Worm (Caenorhabditis elegans): ENCODE measurements around the gene sad-1.

Gene sad-1

DNA sequence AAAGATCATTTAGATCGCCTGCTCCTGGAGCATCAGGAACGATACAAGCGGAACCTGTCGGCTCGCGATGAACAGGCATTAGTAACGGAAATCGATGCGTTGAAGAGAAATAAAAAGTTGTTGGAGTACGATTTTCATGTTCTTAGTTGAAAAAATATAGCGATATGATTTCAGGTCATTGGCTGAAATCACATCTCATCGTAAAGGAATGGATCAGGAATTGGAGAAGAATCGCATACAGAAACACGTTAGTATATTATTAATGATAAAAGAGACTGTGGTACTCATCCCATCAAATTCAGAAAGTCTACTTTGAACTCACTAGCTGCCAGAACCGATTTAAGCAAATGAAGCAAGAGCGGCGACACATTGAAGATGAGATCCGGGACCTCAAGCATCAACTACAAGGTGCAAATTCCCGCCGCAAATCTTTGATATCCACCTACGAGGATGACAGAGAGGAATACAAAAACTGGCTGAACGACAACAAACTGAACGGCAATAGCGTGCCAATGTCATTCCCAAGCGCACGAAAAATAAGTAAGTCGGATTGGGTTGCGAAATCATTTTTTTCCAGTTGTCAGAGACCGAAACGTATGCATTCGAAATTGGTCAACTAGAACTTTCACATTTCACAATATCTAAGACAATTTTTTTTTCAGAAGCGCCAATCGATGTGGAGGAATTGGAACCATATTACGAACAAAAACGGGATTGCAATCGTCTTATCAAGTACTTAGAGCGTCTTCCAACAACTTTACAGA is 29.7 kb upstream of the sad-1 start:
- TF ChIP-seq skn-1 (tag; optimal IDR thresholded peaks at IDR 0.05) = peak; percentile 4
- TF ChIP-seq nhr-237 (tag; optimal IDR thresholded peaks at IDR 0.05) = no peak

DNA sequence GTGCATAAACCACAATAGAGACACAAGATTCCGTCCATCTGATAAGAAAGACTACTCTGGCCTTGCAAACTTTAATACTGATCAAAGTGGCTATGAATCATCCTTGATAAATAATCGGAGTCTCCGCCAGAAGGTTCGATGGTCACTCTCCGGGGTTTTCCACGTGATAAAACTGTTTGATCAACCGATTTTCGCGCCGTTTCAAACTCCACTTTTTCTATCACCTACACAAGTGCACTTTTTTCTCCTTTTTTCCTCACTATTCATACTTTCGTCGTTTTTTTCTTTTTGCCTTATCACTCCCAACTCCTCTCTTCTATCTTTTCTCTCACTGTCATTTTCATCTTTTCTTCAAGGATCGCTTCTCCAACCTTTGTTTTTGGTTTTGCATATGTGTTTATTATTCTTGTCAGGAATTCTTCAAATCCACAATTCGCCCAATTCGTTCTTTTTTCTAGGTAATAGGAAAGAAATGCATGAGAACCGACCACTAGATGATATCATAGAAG is 28.2 kb upstream of the sad-1 start, which contains the start of gene F18H3.4:
Gene F18H3.4 (plus strand): TSS at position 459 of the 509 bp plus-strand sequence.
- TF ChIP-seq nhr-90 (tag; optimal IDR thresholded peaks at IDR 0.05; ENCODE audit: poor library complexity) = peak; percentile 73
- TF ChIP-seq pqm-1 (tag; optimal IDR thresholded peaks at IDR 0.05) = no peak
- TF ChIP-seq elt-3 (tag; optimal IDR thresholded peaks at IDR 0.05) = peak in 4 of 6 experiments; percentile 36 to 75 (median 55)
- TF ChIP-seq snu-23 (GFP tag; optimal IDR thresholded peaks at IDR 0.05) = peak; percentile 47
- TF ChIP-seq nhr-28 (tag; optimal IDR thresholded peaks at IDR 0.05) = no peak
- no peak for TF ChIP-seq fkh-10 (GFP tag; optimal IDR thresholded peaks at IDR 0.05)
- TF ChIP-seq alr-1 (tag; optimal IDR thresholded peaks at IDR 0.05; ENCODE audit: borderline replicate concordance) = no peak
- no peak for TF ChIP-seq swsn-7 (tag; optimal IDR thresholded peaks at IDR 0.05)
- no peak for TF ChIP-seq grh-1 (GFP tag; IDR thresholded peaks at IDR 0.05)
- TF ChIP-seq C34B4.2 (tag; optimal IDR thresholded peaks at IDR 0.05) = no peak
- no peak for TF ChIP-seq vab-15 (tag; optimal IDR thresholded peaks at IDR 0.05)
- TF ChIP-seq fos-1 (tag; optimal IDR thresholded peaks at IDR 0.05) = peak; percentile 57
- TF ChIP-seq nhr-19 (GFP tag; conservative IDR thresholded peaks at IDR 0.05) = peak; percentile 53
- no peak for TF ChIP-seq ama-1 (optimal IDR thresholded peaks at IDR 0.05)
- TF ChIP-seq nhr-76 (tag; optimal IDR thresholded peaks at IDR 0.05) = no peak
- peak; percentile 31 for TF ChIP-seq nhr-47 (tag; optimal IDR thresholded peaks at IDR 0.05)
- peak; percentile 80 for TF ChIP-seq nhr-71 (tag; optimal IDR thresholded peaks at IDR 0.05)
- TF ChIP-seq dsc-1 (tag; optimal IDR thresholded peaks at IDR 0.05) = no peak
- TF ChIP-seq isw-1 (GFP tag; IDR thresholded peaks at IDR 0.05) = no peak
- no peak for TF ChIP-seq ceh-8 (GFP tag; optimal IDR thresholded peaks at IDR 0.05)
- no peak for TF ChIP-seq rnt-1 (tag; optimal IDR thresholded peaks at IDR 0.05)
- TF ChIP-seq zip-4 (GFP tag; optimal IDR thresholded peaks at IDR 0.05) = no peak
- TF ChIP-seq ceh-88 (GFP tag; IDR thresholded peaks at IDR 0.05) = no peak
- TF ChIP-seq hlh-4 (tag; optimal IDR thresholded peaks at IDR 0.05) = no peak
- no peak for TF ChIP-seq snpc-4 (tag; optimal IDR thresholded peaks at IDR 0.05)
- TF ChIP-seq C04F5.9 (tag; optimal IDR thresholded peaks at IDR 0.05) = no peak
- no peak for TF ChIP-seq aly-2 (tag; optimal IDR thresholded peaks at IDR 0.05)
- peak; percentile 14 for TF ChIP-seq tbx-2 (tag; optimal IDR thresholded peaks at IDR 0.05)
- TF ChIP-seq lin-15B (tag; optimal IDR thresholded peaks at IDR 0.05) = no peak
- no peak for TF ChIP-seq sox-4 (tag; optimal IDR thresholded peaks at IDR 0.05)
- TF ChIP-seq hpl-2 (GFP tag; optimal IDR thresholded peaks at IDR 0.05) = no peak
- TF ChIP-seq ceh-82 (tag; optimal IDR thresholded peaks at IDR 0.05) = peak in 1 of 3 experiments; percentile 30
- TF ChIP-seq sptf-1 (tag; optimal IDR thresholded peaks at IDR 0.05) = no peak
- no peak for TF ChIP-seq fkh-8 (tag; optimal IDR thresholded peaks at IDR 0.05)
- no peak for TF ChIP-seq lin-39 (tag; optimal IDR thresholded peaks at IDR 0.05)
- no peak for TF ChIP-seq C16A3.4 (tag; optimal IDR thresholded peaks at IDR 0.05)
- TF ChIP-seq zag-1 (tag; optimal IDR thresholded peaks at IDR 0.05) = no peak
- TF ChIP-seq aha-1 (tag; optimal IDR thresholded peaks at IDR 0.05) = no peak
- peak; percentile 24 for TF ChIP-seq egl-13 (tag; optimal IDR thresholded peaks at IDR 0.05)
- TF ChIP-seq lin-14 (GFP tag; optimal IDR thresholded peaks at IDR 0.05) = peak; percentile 57
- TF ChIP-seq lin-35 (GFP tag; optimal IDR thresholded peaks at IDR 0.05) = peak in 1 of 2 experiments; percentile 78
- TF ChIP-seq unc-30 (tag; optimal IDR thresholded peaks at IDR 0.05) = no peak
- TF ChIP-seq sup-37 (GFP tag; optimal IDR thresholded peaks at IDR 0.05) = no peak
- TF ChIP-seq fkh-4 (tag; optimal IDR thresholded peaks at IDR 0.05; ENCODE audit: borderline replicate concordance) = no peak
- no peak for TF ChIP-seq hlh-17 (GFP tag; optimal IDR thresholded peaks at IDR 0.05; ENCODE audit: borderline replicate concordance)
- TF ChIP-seq ets-5 (GFP tag; IDR thresholded peaks at IDR 0.05) = no peak
- TF ChIP-seq skn-1 (tag; optimal IDR thresholded peaks at IDR 0.05) = peak; percentile 3
- no peak for TF ChIP-seq nhr-12 (tag; optimal IDR thresholded peaks at IDR 0.05)
